Fruit fly (Drosophila melanogaster): ENCODE measurements around the gene CG1309.

- TF ChIP-seq OdsH (GFP tag; optimal IDR thresholded peaks at IDR 0.05) (no peak), CG8319 (GFP tag; optimal IDR thresholded peaks at IDR 0.05) (no peak), Gug (GFP tag; IDR thresholded peaks at IDR 0.05) (no peak), svp (GFP tag) (no peak), CG16779 (tag; optimal IDR thresholded peaks at IDR 0.05) (no peak)
These were observed 46.4 kb upstream of the CG1309 start, which contains the start of gene Cpr64Ac for dm6 chr3L:4212815-4213214.
